Fruit fly (Drosophila melanogaster) whole organism, embryonic: Measurements from ENCODE around the gene Acp76A.

Experiments used
- ATbp ChIP-seq: fragments of 200-800 bp; sonication (Bioruptor generic); optimal IDR thresholded peaks from 2 replicates; lab custom pipeline; 2017; ENCODE audit warnings: missing biosample characterization, mild to moderate bottlenecking, missing genetic modification characterization, missing genetic modification reagents
- Asciz ChIP-seq: fragments of 200-800 bp; sonication (Bioruptor generic); optimal IDR thresholded peaks from 2 replicates; lab custom pipeline; 2017; ENCODE audit warnings: missing biosample characterization, mild to moderate bottlenecking, missing genetic modification characterization, missing genetic modification reagents
- B-H1 ChIP-seq: fragments of 200-800 bp; sonication (Bioruptor generic); IDR thresholded peaks from 3 replicates; pipeline ENCODE4 v1.3.6; 2022; ENCODE audit warnings: missing biosample characterization, missing genetic modification characterization
- CG10209 ChIP-seq: fragments of 200-800 bp; sonication (Bioruptor generic); optimal IDR thresholded peaks from 3 replicates; lab custom pipeline; 2017; ENCODE audit warnings: missing biosample characterization, mild to moderate bottlenecking, missing genetic modification characterization, missing genetic modification reagents
- CG1024 ChIP-seq: fragments of 200-800 bp; sonication (Bioruptor generic); IDR thresholded peaks from 2 replicates; pipeline ENCODE4 v1.3.6; 2022; ENCODE audit warnings: missing biosample characterization, missing genetic modification characterization
- CG10267 ChIP-seq: fragments of 200-800 bp; sonication (Bioruptor generic); optimal IDR thresholded peaks from 2 replicates; lab custom pipeline; 2018; ENCODE audit warnings: missing biosample characterization, mild to moderate bottlenecking, missing genetic modification characterization, moderate library complexity
- CG10462 ChIP-seq: fragments of 200-800 bp; sonication (Bioruptor generic); optimal IDR thresholded peaks from 2 replicates; lab custom pipeline; 2016; ENCODE audit warnings: missing biosample characterization, missing genetic modification characterization
- CG11247 ChIP-seq: fragments of 200-800 bp; sonication (Bioruptor generic); IDR thresholded peaks from 2 replicates; pipeline ENCODE4 v1.3.6; 2022; ENCODE audit warnings: missing biosample characterization, missing genetic modification characterization
- CG13287 ChIP-seq: fragments of 200-800 bp; sonication (Bioruptor generic); IDR thresholded peaks from 2 replicates; pipeline ENCODE4 v1.3.6; 2022; ENCODE audit warnings: missing biosample characterization, missing genetic modification characterization; ENCODE audit not compliant: partially characterized antibody
- CG15479 ChIP-seq: fragments of 200-800 bp; sonication (Bioruptor generic); optimal IDR thresholded peaks from 3 replicates; lab custom pipeline; 2019; ENCODE audit warnings: missing biosample characterization, mild to moderate bottlenecking, missing genetic modification characterization, moderate library complexity
- CG1603 ChIP-seq: fragments of 200-800 bp; sonication (Bioruptor generic); optimal IDR thresholded peaks from 2 replicates; lab custom pipeline; 2019; ENCODE audit warnings: missing biosample characterization, mild to moderate bottlenecking, missing genetic modification characterization, moderate library complexity
- CG16779 ChIP-seq: fragments of 200-800 bp; sonication (Bioruptor generic); IDR thresholded peaks from 2 replicates; pipeline ENCODE4 v1.3.6; 2022; ENCODE audit warnings: missing biosample characterization, missing genetic modification characterization
- CG17359 ChIP-seq: fragments of 200-800 bp; sonication (Bioruptor generic); optimal IDR thresholded peaks from 3 replicates; lab custom pipeline; 2018; ENCODE audit warnings: missing biosample characterization, mild to moderate bottlenecking, missing genetic modification characterization, moderate library complexity
- CG17385 ChIP-seq: fragments of 200-800 bp; sonication (Bioruptor generic); optimal IDR thresholded peaks from 3 replicates; lab custom pipeline; 2018; ENCODE audit warnings: missing biosample characterization, mild to moderate bottlenecking, missing genetic modification characterization
- CG18476 ChIP-seq: fragments of 200-800 bp; sonication (Bioruptor generic); optimal IDR thresholded peaks from 2 replicates; lab custom pipeline; 2016; ENCODE audit warnings: missing biosample characterization, mild to moderate bottlenecking, missing genetic modification characterization
- CG2889 ChIP-seq: fragments of 200-800 bp; sonication (Bioruptor generic); IDR thresholded peaks from 3 replicates; pipeline ENCODE4 v1.3.6; 2022; ENCODE audit warnings: missing biosample characterization, missing genetic modification characterization
- CG4730 ChIP-seq: fragments of 200-800 bp; sonication (Bioruptor generic); IDR thresholded peaks from 2 replicates; pipeline ENCODE4 v1.3.6; 2022; ENCODE audit warnings: missing biosample characterization, missing genetic modification characterization
- CG6689 ChIP-seq: fragments of 200-800 bp; sonication (Bioruptor generic); IDR thresholded peaks from 2 replicates; pipeline ENCODE4 v1.3.6; 2022; ENCODE audit warnings: missing biosample characterization, missing genetic modification characterization
- CG7271 ChIP-seq: fragments of 200-800 bp; sonication (Bioruptor generic); optimal IDR thresholded peaks from 2 replicates; lab custom pipeline; 2018; ENCODE audit warnings: missing biosample characterization, mild to moderate bottlenecking, missing genetic modification characterization, moderate library complexity
- CG7556 ChIP-seq: fragments of 200-800 bp; sonication (Bioruptor generic); optimal IDR thresholded peaks from 2 replicates; lab custom pipeline; 2017; ENCODE audit warnings: missing biosample characterization, mild to moderate bottlenecking, missing genetic modification characterization
- CG8281 ChIP-seq: fragments of 200-800 bp; sonication (Bioruptor generic); optimal IDR thresholded peaks from 2 replicates; lab custom pipeline; 2018; ENCODE audit warnings: missing biosample characterization, mild to moderate bottlenecking, missing genetic modification characterization, moderate library complexity
- CG9215 ChIP-seq: fragments of 200-800 bp; sonication (Bioruptor generic); IDR thresholded peaks from 2 replicates; pipeline ENCODE4 v1.3.6; 2022; ENCODE audit warnings: missing biosample characterization, missing genetic modification characterization
- D ChIP-seq, 2 experiments: fragments of 200-800 bp in 1 of 2; fragments of >200 bp in 1 of 2; sonication (Bioruptor generic) in 1 of 2; optimal IDR thresholded peaks; 2 replicates in 1 of 2; 3 replicates in 1 of 2; lab custom pipeline; 2017; ENCODE audit warnings: mild to moderate bottlenecking in 1 of 2, missing biosample characterization in 1 of 2, missing genetic modification characterization in 1 of 2, missing genetic modification reagents in 1 of 2
- D19A ChIP-seq: fragments of 200-800 bp; optimal IDR thresholded peaks from 3 replicates; lab custom pipeline; 2019; ENCODE audit warnings: missing biosample characterization, mild to moderate bottlenecking, missing genetic modification characterization, moderate library complexity
- Drgx ChIP-seq: fragments of 200-800 bp; sonication (Bioruptor generic); IDR thresholded peaks from 2 replicates; pipeline ENCODE4 v1.3.6; 2022; ENCODE audit warnings: missing biosample characterization, missing genetic modification characterization
- Hmr ChIP-seq: fragments of 200-800 bp; sonication (Bioruptor generic); optimal IDR thresholded peaks from 3 replicates; lab custom pipeline; 2017; ENCODE audit warnings: mild to moderate bottlenecking, missing biosample characterization, missing genetic modification reagents, missing genetic modification characterization
- Hr39 ChIP-seq: fragments of >200 bp; optimal IDR thresholded peaks from 2 replicates; lab custom pipeline; 2017
- Mad ChIP-seq: fragments of 200-800 bp; sonication (Bioruptor generic); optimal IDR thresholded peaks from 2 replicates; lab custom pipeline; 2016; ENCODE audit warnings: missing biosample characterization, missing genetic modification characterization
- Mes4 ChIP-seq: fragments of 200-800 bp; sonication (Bioruptor generic); optimal IDR thresholded peaks from 2 replicates; lab custom pipeline; 2016; ENCODE audit warnings: missing biosample characterization, missing genetic modification characterization
- Nf-YC ChIP-seq: fragments of 200-800 bp; optimal IDR thresholded peaks from 3 replicates; lab custom pipeline; 2019; ENCODE audit warnings: missing biosample characterization, mild to moderate bottlenecking, missing genetic modification characterization, moderate library complexity
- Optix ChIP-seq: fragments of 200-800 bp; sonication (Bioruptor generic); IDR thresholded peaks from 3 replicates; pipeline ENCODE4 v1.3.6; 2022; ENCODE audit warnings: missing biosample characterization, missing genetic modification characterization
- Tbp ChIP-seq: fragments of >200 bp; optimal IDR thresholded peaks from 2 replicates; lab custom pipeline; 2018; ENCODE audit warnings: missing biosample characterization, missing genetic modification characterization
- Vsx1 ChIP-seq: fragments of 200-800 bp; sonication (Bioruptor generic); optimal IDR thresholded peaks from 2 replicates; lab custom pipeline; 2017; ENCODE audit warnings: missing biosample characterization, mild to moderate bottlenecking, missing genetic modification characterization, missing genetic modification reagents
- bsh ChIP-seq, 2 experiments: fragments of 200-800 bp; sonication (Bioruptor generic); optimal IDR thresholded peaks; 2 replicates each; lab custom pipeline; 2017 to 2018; ENCODE audit warnings: mild to moderate bottlenecking in 2 of 2, missing biosample characterization in 2 of 2, missing genetic modification characterization in 2 of 2, moderate library complexity in 1 of 2
- cad ChIP-seq: fragments of >200 bp; optimal IDR thresholded peaks from 2 replicates; lab custom pipeline; 2017; ENCODE audit warnings: missing biosample characterization, missing genetic modification characterization
- crc ChIP-seq: fragments of 200-800 bp; sonication (Bioruptor generic); optimal IDR thresholded peaks from 2 replicates; lab custom pipeline; 2016; ENCODE audit warnings: missing biosample characterization, missing genetic modification characterization
- emc ChIP-seq: fragments of 200-800 bp; sonication (Bioruptor generic); optimal IDR thresholded peaks from 2 replicates; lab custom pipeline; 2016; ENCODE audit warnings: missing biosample characterization, missing genetic modification characterization
- fd64A ChIP-seq: fragments of 200-800 bp; sonication (Bioruptor generic); optimal IDR thresholded peaks from 3 replicates; lab custom pipeline; 2018; ENCODE audit warnings: missing biosample characterization, mild to moderate bottlenecking, missing genetic modification characterization
- gem ChIP-seq: fragments of 200-800 bp; sonication (Bioruptor generic); optimal IDR thresholded peaks from 2 replicates; lab custom pipeline; 2019; ENCODE audit warnings: missing biosample characterization, mild to moderate bottlenecking, missing genetic modification characterization, moderate library complexity
- hth ChIP-seq: fragments of >200 bp; optimal IDR thresholded peaks from 2 replicates; lab custom pipeline; 2017; ENCODE audit warnings: inconsistent platforms
- pan ChIP-seq, 4 experiments: fragments of >200 bp in 3 of 4; fragments of 200-800 bp in 1 of 4; sonication (Bioruptor generic) in 1 of 4; optimal IDR thresholded peaks in 3 of 4; IDR thresholded peaks in 1 of 4; 2 replicates each; pipeline versions ENCODE4 v1.3.6 to Lab custom; 2017 to 2022; ENCODE audit warnings: missing biosample characterization in 2 of 4, missing genetic modification characterization in 2 of 4, mixed read lengths in 1 of 4
- pfk ChIP-seq: fragments of 200-800 bp; sonication (Bioruptor generic); optimal IDR thresholded peaks from 2 replicates; lab custom pipeline; 2018; ENCODE audit warnings: missing biosample characterization, mild to moderate bottlenecking, missing genetic modification characterization, moderate library complexity
- rib ChIP-seq: fragments of 200-800 bp; sonication (Bioruptor generic); IDR thresholded peaks from 2 replicates; pipeline ENCODE4 v1.3.6; 2022; ENCODE audit warnings: missing biosample characterization, missing genetic modification characterization
- salm ChIP-seq: fragments of 200-800 bp; sonication (Bioruptor generic); optimal IDR thresholded peaks from 2 replicates; lab custom pipeline; 2018; ENCODE audit warnings: missing biosample characterization, mild to moderate bottlenecking, missing genetic modification characterization
- scrt ChIP-seq: fragments of 200-800 bp; sonication (Bioruptor generic); optimal IDR thresholded peaks from 2 replicates; lab custom pipeline; 2018; ENCODE audit warnings: missing biosample characterization, mild to moderate bottlenecking, missing genetic modification characterization, moderate library complexity
- seq ChIP-seq: fragments of 200-800 bp; sonication (Bioruptor generic); IDR thresholded peaks from 2 replicates; pipeline ENCODE4 v1.3.6; 2022; ENCODE audit warnings: missing biosample characterization, missing genetic modification characterization
- sna ChIP-seq: fragments of 200-800 bp; sonication (Bioruptor generic); IDR thresholded peaks from 2 replicates; pipeline ENCODE4 v1.3.6; 2022; ENCODE audit warnings: missing biosample characterization, missing genetic modification characterization; ENCODE audit not compliant: partially characterized antibody
- sr ChIP-seq: fragments of 200-800 bp; sonication (Bioruptor generic); IDR thresholded peaks from 3 replicates; pipeline ENCODE4 v1.3.6; 2022; ENCODE audit warnings: missing biosample characterization, missing genetic modification characterization
- twi ChIP-seq: fragments of 200-800 bp; optimal IDR thresholded peaks from 2 replicates; lab custom pipeline; 2019; ENCODE audit warnings: missing biosample characterization, mild to moderate bottlenecking, missing genetic modification characterization, moderate library complexity
- zen ChIP-seq: fragments of 200-800 bp; sonication (Bioruptor generic); optimal IDR thresholded peaks from 3 replicates; lab custom pipeline; 2018; ENCODE audit warnings: missing biosample characterization, mild to moderate bottlenecking, missing genetic modification characterization, moderate library complexity

The Acp76A gene

DNA sequence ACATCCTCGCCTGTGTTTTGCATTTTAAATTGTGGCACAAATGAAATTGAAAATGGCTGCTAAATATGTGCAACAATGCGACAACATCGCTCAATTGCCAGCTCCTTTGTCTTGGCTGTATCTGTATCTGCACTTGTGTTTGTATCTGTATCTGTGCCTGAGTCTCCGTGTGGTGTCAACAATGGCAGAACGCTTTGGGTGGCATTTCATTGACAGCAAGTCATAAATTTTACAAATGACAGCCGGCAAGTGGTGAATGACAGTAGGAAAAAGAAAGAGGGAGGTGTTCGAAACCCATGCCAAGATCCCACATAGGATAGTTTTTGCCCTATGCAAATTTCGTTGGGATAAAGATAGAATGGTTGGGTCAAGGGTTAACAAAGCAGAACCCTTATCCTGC lies 20.0 kb downstream of the Acp76A start:
- TF ChIP-seq CG6689 (GFP tag; lab: Robert Waterston, UW) (no peak), CG17385 (GFP tag; lab: Kevin White, UChicago) (no peak), scrt (GFP tag; lab: Kevin White, UChicago) (no peak), Optix (GFP tag; lab: Robert Waterston, UW) (no peak), CG1024 (GFP tag; lab: Robert Waterston, UW) (no peak), twi (tag; lab: Kevin White, UChicago) (peak; percentile 59), Mes4 (GFP tag; lab: Kevin White, UChicago) (no peak), CG15479 (peak; percentile 43), sr (GFP tag; lab: Robert Waterston, UW) (no peak), hth (lab: Kevin White, UChicago) (peak; percentile 11), CG8281 (no peak), D (optimal IDR thresholded peaks at IDR 0.05; lab: Kevin White, UChicago) (peak; percentile 63), D (GFP tag; optimal IDR thresholded peaks at IDR 0.05; lab: Kevin White, UChicago) (no peak), CG10267 (no peak), zen (tag; lab: Kevin White, UChicago) (peak; percentile 48), cad (peak; percentile 58)
- TF ChIP-seq, all 482 proteins: peak for 6

DNA sequence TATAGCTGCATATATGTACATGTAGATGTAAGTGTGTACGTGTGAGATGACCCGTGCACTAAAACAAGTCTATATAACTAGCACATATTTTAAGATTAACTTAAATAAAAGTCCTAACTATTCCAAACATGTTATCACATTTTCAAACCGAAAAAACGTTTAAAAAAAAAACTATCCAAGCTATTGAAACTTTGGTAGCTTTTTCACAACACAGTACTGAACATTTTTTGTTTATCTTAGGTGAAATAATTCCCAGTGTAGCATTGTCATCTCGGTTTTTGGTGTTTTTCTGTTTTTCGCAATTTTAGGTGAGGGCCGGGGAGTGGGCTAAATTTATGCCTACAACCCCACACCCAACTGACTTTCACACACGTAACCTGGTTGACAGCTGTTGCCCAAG lies 24.7 kb downstream of the Acp76A start:
- peak; percentile 28 for TF ChIP-seq CG17359 (tag; lab: Kevin White, UChicago)
- TF ChIP-seq CG4730 = no peak
- no peak for TF ChIP-seq CG11247
- TF ChIP-seq Tbp (GFP tag; lab: Kevin White, UChicago) = no peak
- peak; percentile 22 for TF ChIP-seq CG7556 (GFP tag; lab: Kevin White, UChicago)
- TF ChIP-seq crc (GFP tag; lab: Kevin White, UChicago) = no peak
- no peak for TF ChIP-seq pan (optimal IDR thresholded peaks at IDR 0.05; lab: Kevin White, UChicago)
- no peak for TF ChIP-seq pan (GFP tag; optimal IDR thresholded peaks at IDR 0.05 in 1 of 2, IDR thresholded peaks at IDR 0.05 in 1 of 2)
- TF ChIP-seq salm (tag; lab: Kevin White, UChicago) = no peak
- TF ChIP-seq Asciz = peak; percentile 12
- TF ChIP-seq CG1603 (tag; lab: Kevin White, UChicago) = no peak
- TF ChIP-seq pfk (GFP tag; lab: Kevin White, UChicago) = no peak
- TF ChIP-seq CG10462 = no peak
- TF ChIP-seq seq (GFP tag; lab: Robert Waterston, UW) = no peak
- TF ChIP-seq ATbp (GFP tag; lab: Kevin White, UChicago) = no peak
- TF ChIP-seq Hr39 = no peak
- TF ChIP-seq CG9215 = no peak
- TF ChIP-seq emc (GFP tag; lab: Kevin White, UChicago) = no peak
- TF ChIP-seq Hmr (GFP tag; lab: Kevin White, UChicago) = no peak
- no peak for TF ChIP-seq Mad (GFP tag; lab: Kevin White, UChicago)
- no peak for TF ChIP-seq CG7271 (tag; lab: Kevin White, UChicago)
- no peak for TF ChIP-seq Vsx1
- TF ChIP-seq CG10209 (GFP tag; lab: Kevin White, UChicago) = no peak
- TF ChIP-seq sna (GFP tag; lab: Robert Waterston, UW) = no peak
- TF ChIP-seq bsh (GFP tag; optimal IDR thresholded peaks at IDR 0.05; lab: Kevin White, UChicago) = peak in 1 of 2 experiments; percentile 6
- no peak for TF ChIP-seq CG13287 (GFP tag; lab: Robert Waterston, UW)
- TF ChIP-seq gem (tag; lab: Kevin White, UChicago) = peak; percentile 57
- no peak for TF ChIP-seq B-H1 (GFP tag; lab: Robert Waterston, UW)
- no peak for TF ChIP-seq Nf-YC
- TF ChIP-seq CG18476 (GFP tag; lab: Kevin White, UChicago) = no peak
- no peak for TF ChIP-seq CG2889
- no peak for TF ChIP-seq Drgx
- TF ChIP-seq fd64A (GFP tag; lab: Kevin White, UChicago) = no peak
- TF ChIP-seq CG16779 (GFP tag; lab: Robert Waterston, UW) = no peak
- TF ChIP-seq rib (GFP tag; lab: Robert Waterston, UW) = no peak
- no peak for TF ChIP-seq D19A
